Fruit fly (Drosophila melanogaster) whole organism, embryonic: ENCODE data around the gene CG13658.
A peak's percentile ranks its signal among the peaks of the same experiment; 100 is the strongest.

ENCODE experiments used
- Asciz ChIP-seq: fragments of 200-800 bp; sonication (Bioruptor generic); optimal IDR thresholded peaks from 2 replicates; lab custom pipeline; 2017; ENCODE audit warnings: missing biosample characterization, mild to moderate bottlenecking, missing genetic modification characterization, missing genetic modification reagents
- B-H2 ChIP-seq: fragments of 200-800 bp; sonication (Bioruptor generic); optimal IDR thresholded peaks from 2 replicates; lab custom pipeline; 2018; ENCODE audit warnings: missing biosample characterization, mild to moderate bottlenecking, missing genetic modification characterization
- CG12659 ChIP-seq: fragments of 200-800 bp; sonication (Bioruptor generic); optimal IDR thresholded peaks from 3 replicates; lab custom pipeline; 2017; ENCODE audit warnings: mild to moderate bottlenecking, missing biosample characterization, missing genetic modification reagents, missing genetic modification characterization
- CG12942 ChIP-seq: fragments of 200-800 bp; sonication (Bioruptor generic); optimal IDR thresholded peaks from 3 replicates; lab custom pipeline; 2016; ENCODE audit warnings: missing biosample characterization, missing genetic modification characterization
- CG13296 ChIP-seq: fragments of 200-800 bp; sonication (Bioruptor generic); optimal IDR thresholded peaks from 3 replicates; lab custom pipeline; 2018; ENCODE audit warnings: missing biosample characterization, mild to moderate bottlenecking, missing genetic modification characterization
- CG16779 ChIP-seq: fragments of 200-800 bp; sonication (Bioruptor generic); IDR thresholded peaks from 2 replicates; pipeline ENCODE4 v1.3.6; 2022; ENCODE audit warnings: missing biosample characterization, missing genetic modification characterization
- CG17912 ChIP-seq: fragments of 200-800 bp; sonication (Bioruptor generic); optimal IDR thresholded peaks from 2 replicates; lab custom pipeline; 2018; ENCODE audit warnings: missing biosample characterization, mild to moderate bottlenecking, missing genetic modification characterization
- CG2712 ChIP-seq: fragments of 200-800 bp; optimal IDR thresholded peaks from 3 replicates; lab custom pipeline; 2019; ENCODE audit warnings: missing biosample characterization, mild to moderate bottlenecking, missing genetic modification characterization, moderate library complexity
- CG2875 ChIP-seq: fragments of 200-800 bp; sonication (Bioruptor generic); optimal IDR thresholded peaks from 2 replicates; lab custom pipeline; 2017; ENCODE audit warnings: missing biosample characterization, mild to moderate bottlenecking, missing genetic modification characterization, missing genetic modification reagents
- CG31441 ChIP-seq: fragments of 200-800 bp; sonication (Bioruptor generic); IDR thresholded peaks from 2 replicates; pipeline ENCODE4 v1.3.6; 2022; ENCODE audit warnings: missing biosample characterization, missing genetic modification characterization
- CG3847 ChIP-seq: fragments of 200-800 bp; sonication (Bioruptor generic); IDR thresholded peaks from 2 replicates; pipeline ENCODE4 v1.3.6; 2022; ENCODE audit warnings: missing biosample characterization, missing genetic modification characterization
- CG4424 ChIP-seq: fragments of 200-800 bp; sonication (Bioruptor generic); optimal IDR thresholded peaks from 3 replicates; lab custom pipeline; 2016; ENCODE audit warnings: missing biosample characterization, missing genetic modification characterization
- CG4820 ChIP-seq: fragments of 200-800 bp; sonication (Bioruptor generic); optimal IDR thresholded peaks from 3 replicates; lab custom pipeline; 2016; ENCODE audit warnings: missing biosample characterization, missing genetic modification characterization
- CG6175 ChIP-seq: fragments of 200-800 bp; sonication (Bioruptor generic); IDR thresholded peaks from 3 replicates; pipeline ENCODE4 v1.3.6; 2022; ENCODE audit warnings: missing biosample characterization, missing genetic modification characterization
- CG6765 ChIP-seq: fragments of 200-800 bp; sonication (Bioruptor generic); optimal IDR thresholded peaks from 3 replicates; lab custom pipeline; 2017; ENCODE audit warnings: missing biosample characterization, mild to moderate bottlenecking, missing genetic modification characterization
- CG6854 ChIP-seq: fragments of 200-800 bp; sonication (Bioruptor generic); optimal IDR thresholded peaks from 3 replicates; lab custom pipeline; 2017; ENCODE audit warnings: missing biosample characterization, mild to moderate bottlenecking, missing genetic modification characterization
- CG7745 ChIP-seq: fragments of 200-800 bp; sonication (Bioruptor generic); optimal IDR thresholded peaks from 2 replicates; lab custom pipeline; 2018; ENCODE audit warnings: missing biosample characterization, mild to moderate bottlenecking, missing genetic modification characterization, moderate library complexity
- CG7963 ChIP-seq: fragments of 200-800 bp; sonication (Bioruptor generic); IDR thresholded peaks from 3 replicates; pipeline ENCODE4 v1.3.6; 2022; ENCODE audit warnings: missing biosample characterization, missing genetic modification characterization; ENCODE audit not compliant: partially characterized antibody
- CG8359 ChIP-seq: fragments of 200-800 bp; sonication (Bioruptor generic); optimal IDR thresholded peaks from 2 replicates; lab custom pipeline; 2017; ENCODE audit warnings: missing biosample characterization, mild to moderate bottlenecking, missing genetic modification characterization, borderline replicate concordance
- CG8478 ChIP-seq: fragments of >200 bp; optimal IDR thresholded peaks from 2 replicates; lab custom pipeline; 2018
- CG9437 ChIP-seq: fragments of 200-800 bp; sonication (Bioruptor generic); optimal IDR thresholded peaks from 2 replicates; lab custom pipeline; 2018; ENCODE audit warnings: missing biosample characterization, mild to moderate bottlenecking, missing genetic modification characterization
- CkIIα-i1 ChIP-seq: fragments of 200-800 bp; sonication (Bioruptor generic); IDR thresholded peaks from 2 replicates; pipeline ENCODE4 v1.3.6; 2022; ENCODE audit warnings: missing biosample characterization, missing genetic modification characterization
- Doc3 ChIP-seq: fragments of 200-800 bp; sonication (Bioruptor generic); IDR thresholded peaks from 3 replicates; pipeline ENCODE4 v1.3.6; 2022; ENCODE audit warnings: missing biosample characterization, missing genetic modification characterization; ENCODE audit not compliant: partially characterized antibody
- Gsc ChIP-seq: fragments of 200-800 bp; sonication (Bioruptor generic); IDR thresholded peaks from 2 replicates; pipeline ENCODE4 v1.3.6; 2022; ENCODE audit warnings: missing biosample characterization, missing genetic modification characterization
- HHEX ChIP-seq: fragments of 200-800 bp; sonication (Bioruptor generic); optimal IDR thresholded peaks from 3 replicates; lab custom pipeline; 2017; ENCODE audit warnings: missing biosample characterization, mild to moderate bottlenecking, missing genetic modification characterization, missing genetic modification reagents
- Max ChIP-seq: fragments of 200-800 bp; sonication (Bioruptor generic); optimal IDR thresholded peaks from 2 replicates; lab custom pipeline; 2016; ENCODE audit warnings: missing biosample characterization, mild to moderate bottlenecking, missing genetic modification characterization
- Mes4 ChIP-seq: fragments of 200-800 bp; sonication (Bioruptor generic); optimal IDR thresholded peaks from 2 replicates; lab custom pipeline; 2016; ENCODE audit warnings: missing biosample characterization, missing genetic modification characterization
- NC2α ChIP-seq: fragments of 200-800 bp; sonication (Bioruptor generic); optimal IDR thresholded peaks from 2 replicates; lab custom pipeline; 2016; ENCODE audit warnings: missing biosample characterization, missing genetic modification characterization
- NC2β ChIP-seq: fragments of 200-800 bp; sonication (Bioruptor generic); optimal IDR thresholded peaks from 2 replicates; lab custom pipeline; 2016; ENCODE audit warnings: missing biosample characterization, missing genetic modification characterization
- Rx ChIP-seq: fragments of 200-800 bp; sonication (Bioruptor generic); IDR thresholded peaks from 2 replicates; pipeline ENCODE4 v1.3.6; 2022; ENCODE audit warnings: missing biosample characterization, missing genetic modification characterization
- Sry-β ChIP-seq: fragments of 200-800 bp; sonication (Bioruptor generic); optimal IDR thresholded peaks from 2 replicates; lab custom pipeline; 2018; ENCODE audit warnings: missing biosample characterization, mild to moderate bottlenecking, missing genetic modification characterization, moderate library complexity
- Usf ChIP-seq: fragments of 200-800 bp; sonication (Bioruptor generic); optimal IDR thresholded peaks from 2 replicates; lab custom pipeline; 2017; ENCODE audit warnings: missing genotype, missing biosample characterization, missing genetic modification characterization
- ac ChIP-seq: fragments of 200-800 bp; sonication (Bioruptor generic); optimal IDR thresholded peaks from 3 replicates; lab custom pipeline; 2017; ENCODE audit warnings: missing biosample characterization, mild to moderate bottlenecking, missing genetic modification characterization
- ase ChIP-seq: fragments of 200-800 bp; sonication (Bioruptor generic); IDR thresholded peaks from 3 replicates; pipeline ENCODE4 v1.3.6; 2022; ENCODE audit warnings: missing biosample characterization, missing genetic modification characterization
- bcd ChIP-seq: fragments of 200-800 bp; sonication (Bioruptor generic); optimal IDR thresholded peaks from 2 replicates; lab custom pipeline; 2017; ENCODE audit warnings: missing biosample characterization, mild to moderate bottlenecking, missing genetic modification characterization
- chm ChIP-seq: fragments of 200-800 bp; sonication (Bioruptor generic); IDR thresholded peaks from 2 replicates; pipeline ENCODE4 v1.3.6; 2022; ENCODE audit warnings: missing biosample characterization, missing genetic modification characterization
- da ChIP-seq: fragments of 200-800 bp; sonication (Bioruptor generic); optimal IDR thresholded peaks from 2 replicates; lab custom pipeline; 2016; ENCODE audit warnings: missing biosample characterization, missing genetic modification characterization
- dysf ChIP-seq: fragments of 200-800 bp; sonication (Bioruptor generic); IDR thresholded peaks from 3 replicates; pipeline ENCODE4 v1.3.6; 2022; ENCODE audit warnings: missing biosample characterization, missing genetic modification characterization
- fu2 ChIP-seq: fragments of 200-800 bp; sonication (Bioruptor generic); optimal IDR thresholded peaks from 2 replicates; lab custom pipeline; 2016; ENCODE audit warnings: missing biosample characterization, missing genetic modification characterization
- grau ChIP-seq: fragments of 200-800 bp; optimal IDR thresholded peaks from 3 replicates; lab custom pipeline; 2019; ENCODE audit warnings: missing biosample characterization, mild to moderate bottlenecking, missing genetic modification characterization, moderate library complexity
- ham ChIP-seq: fragments of 200-800 bp; sonication (Bioruptor generic); IDR thresholded peaks from 2 replicates; pipeline ENCODE4 v1.3.6; 2022; ENCODE audit warnings: missing biosample characterization, missing genetic modification characterization
- knrl ChIP-seq: fragments of 200-800 bp; sonication (Bioruptor generic); IDR thresholded peaks from 3 replicates; pipeline ENCODE4 v1.3.6; 2022; ENCODE audit warnings: missing biosample characterization, missing genetic modification characterization; ENCODE audit not compliant: partially characterized antibody
- mirr ChIP-seq: fragments of 200-800 bp; sonication (Bioruptor generic); optimal IDR thresholded peaks from 3 replicates; lab custom pipeline; 2018; ENCODE audit warnings: missing biosample characterization, mild to moderate bottlenecking, missing genetic modification characterization
- onecut ChIP-seq: fragments of 200-800 bp; sonication (Bioruptor generic); IDR thresholded peaks from 2 replicates; pipeline ENCODE4 v1.3.6; 2022; ENCODE audit warnings: missing biosample characterization, missing genetic modification characterization
- pho ChIP-seq: fragments of 200-800 bp; sonication (Bioruptor generic); optimal IDR thresholded peaks from 2 replicates; lab custom pipeline; 2016; ENCODE audit warnings: missing biosample characterization, missing genetic modification characterization
- pum ChIP-seq: fragments of 200-800 bp; sonication (Bioruptor generic); optimal IDR thresholded peaks from 2 replicates; lab custom pipeline; 2016; ENCODE audit warnings: missing biosample characterization, missing genetic modification characterization
- schlank ChIP-seq: fragments of 200-800 bp; sonication (Bioruptor generic); optimal IDR thresholded peaks from 2 replicates; lab custom pipeline; 2018; ENCODE audit warnings: missing biosample characterization, mild to moderate bottlenecking, missing genetic modification characterization
- slbo ChIP-seq: fragments of 200-800 bp; sonication (Bioruptor generic); IDR thresholded peaks from 2 replicates; pipeline ENCODE4 v1.3.6; 2022; ENCODE audit warnings: missing biosample characterization, missing genetic modification characterization
- ttk ChIP-seq: fragments of 200-800 bp; sonication (Bioruptor generic); IDR thresholded peaks from 2 replicates; pipeline ENCODE4 v2.1.2; 2022; ENCODE audit warnings: missing biosample characterization, missing genetic modification characterization
- usp ChIP-seq: fragments of >200 bp; optimal IDR thresholded peaks from 2 replicates; lab custom pipeline; 2017; ENCODE audit warnings: missing biosample characterization, missing genetic modification characterization
- wek ChIP-seq: fragments of 200-800 bp; sonication (Bioruptor generic); optimal IDR thresholded peaks from 3 replicates; lab custom pipeline; 2018; ENCODE audit warnings: missing biosample characterization, mild to moderate bottlenecking, missing genetic modification characterization, moderate library complexity

CG13658 gene

DNA sequence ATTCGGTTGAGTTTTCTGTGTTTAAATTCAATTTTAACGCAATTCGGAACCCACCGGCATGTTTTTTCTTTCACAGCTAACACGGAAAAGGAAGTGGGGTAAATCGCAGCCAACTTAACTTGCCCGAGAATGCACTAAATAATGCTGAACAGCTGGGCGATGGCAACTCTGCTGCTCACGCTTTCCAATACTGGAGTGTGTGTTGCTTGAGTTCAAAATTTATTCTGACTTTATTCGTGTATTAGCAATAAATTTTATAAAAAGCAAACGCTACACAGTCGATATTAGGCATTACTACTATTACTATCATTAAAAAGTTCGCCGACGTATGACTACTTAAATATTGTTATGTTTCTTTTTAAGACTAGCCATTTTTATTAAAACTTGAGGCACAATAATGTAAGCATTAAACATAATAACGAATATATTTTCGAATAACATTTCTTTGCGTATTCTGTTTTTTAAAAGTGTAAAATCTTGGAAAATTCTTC, 39.9 kb upstream of the CG13658 start, which contains the start of the genes RpS27 and Nup37 (continued):
- TF ChIP-seq Rx (GFP tag; lab: Robert Waterston, UW) (peak; percentile 98), pho (GFP tag; lab: Kevin White, UChicago) (peak; percentile 99), Doc3 (GFP tag; lab: Robert Waterston, UW) (no peak), knrl (0 out of 3 replicates have a peak, but pooled peaks have one; percentile 44), onecut (GFP tag; lab: Robert Waterston, UW) (peak; percentile 97), CG17912 (peak; percentile 100), mirr (GFP tag; lab: Kevin White, UChicago) (peak; percentile 100), CG12942 (GFP tag; lab: Kevin White, UChicago) (peak; percentile 97), Usf (GFP tag; lab: Kevin White, UChicago) (peak; percentile 97), CG2875 (peak; percentile 98), usp (no peak), CG31441 (GFP tag; lab: Robert Waterston, UW) (peak; percentile 98), CG16779 (peak; percentile 97), pum (peak; percentile 97), CG3847 (peak; percentile 98), HHEX (GFP tag; lab: Kevin White, UChicago) (peak; percentile 99), chm (GFP tag; lab: Robert Waterston, UW) (peak; percentile 99), wek (peak; percentile 97), Sry-β (GFP tag; lab: Kevin White, UChicago) (peak; percentile 80), CG7745 (peak; percentile 83), CG7963 (GFP tag; lab: Robert Waterston, UW) (no peak), CG2712 (tag; lab: Kevin White, UChicago) (peak; percentile 94), ac (peak; percentile 99), CG12659 (GFP tag; lab: Kevin White, UChicago) (peak; percentile 99), Mes4 (peak; percentile 99), Asciz (GFP tag; lab: Kevin White, UChicago) (peak; percentile 98), fu2 (GFP tag; lab: Kevin White, UChicago) (peak; percentile 98), slbo (peak; percentile 98), CG8478 (lab: Kevin White, UChicago) (no peak), schlank (tag; lab: Kevin White, UChicago) (peak; percentile 99), B-H2 (GFP tag; lab: Kevin White, UChicago) (peak; percentile 100), CG8359 (GFP tag; lab: Kevin White, UChicago) (peak; percentile 94), CG6765 (GFP tag; lab: Kevin White, UChicago) (peak; percentile 100), ttk (GFP tag; lab: Robert Waterston, UW) (peak; percentile 97), ham (GFP tag; lab: Robert Waterston, UW) (peak; percentile 94), CG4820 (GFP tag; lab: Kevin White, UChicago) (peak; percentile 97), CG6854 (GFP tag; lab: Kevin White, UChicago) (peak; percentile 97), CG4424 (GFP tag; lab: Kevin White, UChicago) (peak; percentile 98), ase (GFP tag; lab: Robert Waterston, UW) (peak; percentile 98), CkIIα-i1 (GFP tag; lab: Robert Waterston, UW) (peak; percentile 87; the same call in 1 of the 2 replicates), bcd (GFP tag; lab: Kevin White, UChicago) (peak; percentile 100), grau (peak; percentile 92), NC2α (GFP tag; lab: Kevin White, UChicago) (peak; percentile 98), CG13296 (GFP tag; lab: Kevin White, UChicago) (peak; percentile 98), NC2β (GFP tag; lab: Kevin White, UChicago) (peak; percentile 100), Max (GFP tag; lab: Kevin White, UChicago) (peak; percentile 98), CG9437 (peak; percentile 94), Gsc (GFP tag; lab: Robert Waterston, UW) (peak; percentile 83; the same call in 1 of the 2 replicates), da (GFP tag; lab: Kevin White, UChicago) (peak; percentile 99), CG6175 (GFP tag; lab: Robert Waterston, UW) (peak; percentile 98), dysf (GFP tag; lab: Robert Waterston, UW) (peak; percentile 96)
